Worm (Caenorhabditis elegans) whole organism, early embryonic: ENCODE data around the gene ZK938.12.
"Not testable (repeated sequence)": the region's sequence is repeated elsewhere in the genome, so short reads cannot be mapped to it uniquely, and the experiment has no call there.

Experiments used
- B0310.2 ChIP-seq: sonication (generic microtip); optimal IDR thresholded peaks from 2 replicates; lab custom pipeline; 2016; ENCODE audit warnings: mild to moderate bottlenecking, missing genetic modification characterization, missing compliant biosample characterization
- F13C5.2 ChIP-seq: sonication (generic microtip); optimal IDR thresholded peaks from 2 replicates; lab custom pipeline; 2017; ENCODE audit warnings: mild to moderate bottlenecking, missing genetic modification characterization, inconsistent platforms, missing compliant biosample characterization
- aly-1 ChIP-seq: sonication (generic microtip); optimal IDR thresholded peaks from 2 replicates; lab custom pipeline; 2016; ENCODE audit warnings: missing genetic modification characterization, missing compliant biosample characterization
- ama-1 ChIP-seq: fragments of 150-350 bp; optimal IDR thresholded peaks from 2 replicates; lab custom pipeline; 2014
- ceh-13 ChIP-seq: fragments of 200-800 bp; sonication (Bioruptor generic); optimal IDR thresholded peaks from 2 replicates; lab custom pipeline; 2018; ENCODE audit warnings: mild to moderate bottlenecking, missing genetic modification characterization, missing compliant biosample characterization
- ceh-36 ChIP-seq: sonication (generic microtip); optimal IDR thresholded peaks from 2 replicates; lab custom pipeline; 2016; ENCODE audit warnings: missing genetic modification characterization, inconsistent platforms, missing compliant biosample characterization
- ets-7 ChIP-seq: sonication (generic microtip); optimal IDR thresholded peaks from 2 replicates; lab custom pipeline; 2016; ENCODE audit warnings: missing genotype, missing genetic modification characterization, missing compliant biosample characterization
- flt-1 ChIP-seq: fragments of 200-800 bp; sonication (Bioruptor generic); IDR thresholded peaks from 2 replicates; pipeline ENCODE4 v1.3.6; 2022; ENCODE audit warnings: missing genetic modification characterization, missing compliant biosample characterization
- hmbx-1 ChIP-seq: sonication (generic microtip); optimal IDR thresholded peaks from 2 replicates; lab custom pipeline; 2016; ENCODE audit warnings: mild to moderate bottlenecking, missing genetic modification characterization, missing compliant biosample characterization
- hmg-4 ChIP-seq: fragments of 200-800 bp; sonication (Bioruptor generic); optimal IDR thresholded peaks from 2 replicates; lab custom pipeline; 2018; ENCODE audit warnings: mild to moderate bottlenecking, missing genetic modification characterization, missing compliant biosample characterization
- hnd-1 ChIP-seq: sonication (generic microtip); optimal IDR thresholded peaks from 2 replicates; lab custom pipeline; 2016; ENCODE audit warnings: missing genetic modification characterization, missing compliant biosample characterization
- pes-1 ChIP-seq: fragments of 200-800 bp; sonication (Bioruptor generic); IDR thresholded peaks from 2 replicates; pipeline ENCODE4 v1.3.6; 2022; ENCODE audit warnings: missing genetic modification reagents, missing genetic modification characterization, missing compliant biosample characterization
- scrt-1 ChIP-seq: fragments of 200-800 bp; sonication (Bioruptor generic); IDR thresholded peaks from 2 replicates; pipeline ENCODE4 v1.3.6; 2022; ENCODE audit warnings: missing genetic modification characterization, missing compliant biosample characterization
- sea-1 ChIP-seq: fragments of 200-800 bp; sonication (Bioruptor generic); conservative IDR thresholded peaks from 2 replicates; pipeline ENCODE4 v1.3.6; 2022; ENCODE audit warnings: missing genetic modification characterization, missing compliant biosample characterization
- tbx-11 ChIP-seq: fragments of 200-800 bp; sonication (Bioruptor generic); IDR thresholded peaks from 2 replicates; pipeline ENCODE4 v1.3.6; 2022; ENCODE audit warnings: missing genetic modification characterization, missing compliant biosample characterization
- tbx-37 ChIP-seq: fragments of 200-800 bp; sonication (Bioruptor generic); conservative IDR thresholded peaks from 2 replicates; pipeline ENCODE4 v1.3.6; 2022; ENCODE audit warnings: missing genetic modification reagents, missing genetic modification characterization, missing compliant biosample characterization
- tra-4 ChIP-seq: sonication (generic microtip); optimal IDR thresholded peaks from 2 replicates; lab custom pipeline; 2017; ENCODE audit warnings: missing genetic modification characterization, missing compliant biosample characterization

ZK938.12 gene

DNA sequence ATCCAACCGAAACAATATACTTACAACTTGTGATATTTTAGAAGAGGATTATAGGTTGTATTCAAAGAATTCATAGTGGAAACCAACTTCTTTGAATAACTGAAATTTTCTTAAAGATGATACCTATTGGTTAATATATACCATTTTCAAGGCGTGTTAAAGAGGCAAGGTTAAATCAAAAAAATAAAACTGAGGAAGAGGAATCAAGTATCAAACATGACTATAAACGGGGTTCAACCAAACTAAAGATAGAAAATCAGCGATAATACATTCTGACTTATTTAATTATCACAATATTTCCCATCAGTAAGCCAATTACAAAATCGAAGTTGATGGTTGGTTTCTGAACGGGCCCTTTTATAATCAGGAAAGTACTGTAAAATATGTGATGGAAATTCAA, 30.3 kb downstream of the ZK938.12 start, which contains the start of gene chil-3:
TSS of gene chil-3 (minus strand) at position 101 of the 400 bp plus-strand sequence.
- TF ChIP-seq tra-4 (tag; lab: Kevin White, UChicago) (no peak), scrt-1 (no peak), flt-1 (GFP tag; lab: Robert Waterston, UW) (no peak), tbx-11 (GFP tag; lab: Robert Waterston, UW) (no peak), hmbx-1 (tag; lab: Kevin White, UChicago) (no peak), aly-1 (tag; lab: Kevin White, UChicago) (no peak), ceh-13 (no peak), hmg-4 (GFP tag; lab: Kevin White, UChicago) (no peak), pes-1 (GFP tag; lab: Robert Waterston, UW) (no peak), tbx-37 (no peak), ama-1 (no peak), F13C5.2 (tag; lab: Kevin White, UChicago) (no peak), sea-1 (GFP tag; lab: Robert Waterston, UW) (no peak)

DNA sequence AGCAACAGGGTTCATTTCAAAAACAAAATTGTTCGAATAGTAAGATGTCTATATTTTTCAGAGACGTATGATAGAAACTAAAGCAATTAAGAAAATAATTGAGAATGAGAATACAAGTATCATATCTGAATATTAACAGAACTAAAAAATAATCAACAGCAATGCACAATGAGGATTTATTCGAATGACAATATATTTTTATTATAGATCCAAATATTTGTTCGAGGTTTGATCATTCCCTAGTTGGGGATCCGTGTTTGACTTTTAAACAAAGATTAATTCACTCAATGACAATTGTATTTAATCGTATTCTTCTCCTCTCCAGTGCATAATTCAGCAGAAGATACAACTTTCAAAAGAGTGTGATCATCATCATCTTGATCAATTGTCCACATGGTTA, 31.0 kb downstream of the ZK938.12 start, which contains the start of gene C08H9.18:
TSS of gene C08H9.18 (minus strand) at position 101 of the 400 bp plus-strand sequence.
- TF ChIP-seq ceh-13 (no peak), hmbx-1 (tag; lab: Kevin White, UChicago) (no peak), aly-1 (tag; lab: Kevin White, UChicago) (no peak), flt-1 (GFP tag; lab: Robert Waterston, UW) (no peak), tbx-37 (no peak), sea-1 (GFP tag; lab: Robert Waterston, UW) (no peak), B0310.2 (tag; lab: Kevin White, UChicago) (no peak), hmg-4 (GFP tag; lab: Kevin White, UChicago) (no peak), tbx-11 (GFP tag; lab: Robert Waterston, UW) (no peak), tra-4 (tag; lab: Kevin White, UChicago) (no peak), F13C5.2 (tag; lab: Kevin White, UChicago) (no peak), scrt-1 (no peak), pes-1 (GFP tag; lab: Robert Waterston, UW) (no peak), ama-1 (no peak), ceh-36 (no peak)

DNA sequence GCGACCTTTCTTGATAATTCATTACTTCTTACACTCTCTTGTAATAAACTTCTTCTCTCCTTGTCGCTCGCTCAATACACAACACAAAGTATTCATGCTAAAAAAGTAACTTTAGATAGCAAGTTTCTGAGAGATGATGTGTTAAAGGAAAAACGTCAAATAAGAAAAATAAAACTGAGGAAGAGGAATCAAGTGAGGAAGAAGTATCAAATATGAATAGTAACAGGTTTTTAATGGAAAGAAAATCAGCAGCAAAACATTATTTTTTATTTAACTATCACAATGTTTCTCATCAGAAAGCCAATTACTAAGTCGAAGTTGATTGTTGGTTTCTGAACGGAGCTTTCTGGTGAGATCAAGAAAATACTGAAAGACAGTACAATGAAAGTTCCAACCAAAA, 35.2 kb downstream of the ZK938.12 start, which contains the start of gene chil-1:
TSS of gene chil-1 (minus strand) at position 101 of the 400 bp plus-strand sequence.
- not testable (repeated sequence) for TF ChIP-seq ama-1; ceh-36; flt-1 (GFP tag; lab: Robert Waterston, UW)

DNA sequence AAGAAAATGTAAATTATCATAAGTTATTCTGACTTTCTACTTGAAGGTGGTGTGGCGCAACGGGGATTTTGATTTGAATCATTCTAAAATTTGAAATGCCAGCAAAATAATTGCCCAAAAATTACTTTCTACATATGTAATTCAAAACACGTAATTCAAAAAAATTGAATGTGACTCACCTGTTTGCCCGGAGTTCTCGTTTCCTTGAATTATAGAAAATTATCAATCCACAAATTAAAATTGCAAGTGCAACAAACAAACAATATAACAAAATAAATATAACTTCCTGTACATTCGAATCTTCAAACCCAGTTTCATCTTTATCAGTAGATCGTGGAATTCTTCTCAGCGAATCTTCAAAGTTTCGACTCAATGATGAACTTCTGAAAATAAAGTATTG, 37.1 kb downstream of the ZK938.12 start:
- TF ChIP-seq ama-1, result no peak
- no peak for TF ChIP-seq ets-7 (tag; lab: Kevin White, UChicago)
- TF ChIP-seq ceh-13, result no peak
- no peak for TF ChIP-seq F13C5.2 (tag; lab: Kevin White, UChicago)
- no peak for TF ChIP-seq sea-1 (GFP tag; lab: Robert Waterston, UW)
- TF ChIP-seq hmg-4 (GFP tag; lab: Kevin White, UChicago), result no peak
- no peak for TF ChIP-seq hmbx-1 (tag; lab: Kevin White, UChicago)
- no peak for TF ChIP-seq hnd-1
- no peak for TF ChIP-seq scrt-1
- TF ChIP-seq aly-1 (tag; lab: Kevin White, UChicago), result no peak
- no peak for TF ChIP-seq tbx-37
- no peak for TF ChIP-seq ceh-36
- no peak for TF ChIP-seq tra-4 (tag; lab: Kevin White, UChicago)
- no peak for TF ChIP-seq flt-1 (GFP tag; lab: Robert Waterston, UW)
- no peak for TF ChIP-seq tbx-11 (GFP tag; lab: Robert Waterston, UW)
- no peak for TF ChIP-seq pes-1 (GFP tag; lab: Robert Waterston, UW)
- no peak for TF ChIP-seq B0310.2 (tag; lab: Kevin White, UChicago)

DNA sequence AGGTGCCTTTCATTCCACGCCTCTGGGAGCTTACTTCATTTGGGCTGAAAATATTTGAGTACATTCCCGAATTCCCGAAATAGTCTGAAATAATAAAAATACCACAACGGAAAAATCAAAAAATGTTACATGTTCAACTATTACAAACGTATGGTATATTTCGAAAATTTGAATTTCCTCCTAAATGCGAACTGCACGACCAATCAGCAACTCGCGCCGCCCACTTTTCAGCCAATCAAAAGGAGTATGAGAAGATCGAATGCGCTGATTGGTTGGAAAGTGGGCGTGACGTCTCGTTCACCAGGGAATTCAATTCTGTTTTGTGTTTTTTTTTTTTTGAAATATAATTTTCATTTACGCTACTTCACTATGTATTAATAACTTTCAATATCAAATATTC, 37.6 kb downstream of the ZK938.12 start, which contains the start of gene old-1:
TSS of gene old-1 (minus strand) at position 50 of the 400 bp plus-strand sequence.
- no peak for TF ChIP-seq pes-1 (GFP tag; lab: Robert Waterston, UW)
- no peak for TF ChIP-seq hmbx-1 (tag; lab: Kevin White, UChicago)
- TF ChIP-seq F13C5.2 (tag; lab: Kevin White, UChicago), result no peak
- no peak for TF ChIP-seq tra-4 (tag; lab: Kevin White, UChicago)
- no peak for TF ChIP-seq aly-1 (tag; lab: Kevin White, UChicago)
- TF ChIP-seq tbx-37, result no peak
- no peak for TF ChIP-seq ets-7 (tag; lab: Kevin White, UChicago)
- TF ChIP-seq hmg-4 (GFP tag; lab: Kevin White, UChicago), result no peak
- no peak for TF ChIP-seq ceh-13
- no peak for TF ChIP-seq tbx-11 (GFP tag; lab: Robert Waterston, UW)
- no peak for TF ChIP-seq flt-1 (GFP tag; lab: Robert Waterston, UW)
- no peak for TF ChIP-seq sea-1 (GFP tag; lab: Robert Waterston, UW)
- TF ChIP-seq B0310.2 (tag; lab: Kevin White, UChicago), result no peak
- no peak for TF ChIP-seq scrt-1

DNA sequence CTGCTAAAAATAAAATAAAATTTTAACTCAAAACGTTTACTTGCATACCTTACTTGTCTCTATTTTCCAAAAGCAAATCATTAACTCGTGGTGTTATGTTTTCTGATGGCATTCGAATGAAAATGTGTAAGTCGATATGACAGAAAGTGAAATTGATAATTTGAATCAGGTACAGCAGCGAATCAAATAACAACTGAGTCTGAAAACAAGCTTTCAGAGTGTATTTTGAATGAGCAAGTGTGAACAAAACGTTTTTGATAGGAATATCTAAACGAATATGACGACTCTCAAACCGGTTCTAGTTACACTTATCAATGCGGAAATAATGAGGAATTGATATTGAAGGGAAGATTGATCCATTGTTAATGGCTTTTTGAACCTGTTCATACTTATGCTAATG, 39.9 kb downstream of the ZK938.12 start, which contains the start of gene chil-7:
TSS of gene chil-7 (minus strand) at position 112 of the 400 bp plus-strand sequence.
- no peak for TF ChIP-seq ceh-13
- TF ChIP-seq aly-1 (tag; lab: Kevin White, UChicago), result no peak
- no peak for TF ChIP-seq F13C5.2 (tag; lab: Kevin White, UChicago)
- no peak for TF ChIP-seq sea-1 (GFP tag; lab: Robert Waterston, UW)
- TF ChIP-seq hmg-4 (GFP tag; lab: Kevin White, UChicago), result no peak
- TF ChIP-seq pes-1 (GFP tag; lab: Robert Waterston, UW), result no peak
- no peak for TF ChIP-seq ceh-36
- no peak for TF ChIP-seq hmbx-1 (tag; lab: Kevin White, UChicago)
- TF ChIP-seq tbx-37, result no peak
- TF ChIP-seq tra-4 (tag; lab: Kevin White, UChicago), result no peak
- TF ChIP-seq hnd-1, result no peak
- no peak for TF ChIP-seq ets-7 (tag; lab: Kevin White, UChicago)
- TF ChIP-seq tbx-11 (GFP tag; lab: Robert Waterston, UW), result no peak
- TF ChIP-seq ama-1, result no peak
- TF ChIP-seq B0310.2 (tag; lab: Kevin White, UChicago), result no peak
- no peak for TF ChIP-seq scrt-1

DNA sequence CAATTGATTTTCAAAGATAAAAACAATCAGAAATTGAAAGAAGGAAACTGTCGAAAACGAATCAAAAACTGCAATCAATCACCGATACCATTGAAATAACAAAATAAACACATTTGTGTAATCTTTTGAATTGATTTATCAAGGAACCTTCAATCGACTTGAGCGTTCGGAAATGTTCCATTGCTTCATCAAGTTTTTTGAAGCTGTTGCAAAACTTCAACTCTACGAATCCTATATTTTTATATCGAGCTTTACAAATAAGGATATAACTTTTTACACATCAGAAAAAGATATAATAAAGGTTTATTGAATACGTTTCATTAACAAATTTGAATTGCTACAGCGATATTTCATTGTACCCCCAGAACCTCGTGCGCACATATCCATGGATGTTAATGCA, 41.8 kb downstream of the ZK938.12 start, which contains the start of gene chil-8:
TSS of gene chil-8 (minus strand) at position 101 of the 400 bp plus-strand sequence.
- TF ChIP-seq pes-1 (GFP tag; lab: Robert Waterston, UW), result no peak
- no peak for TF ChIP-seq tbx-11 (GFP tag; lab: Robert Waterston, UW)
- no peak for TF ChIP-seq B0310.2 (tag; lab: Kevin White, UChicago)
- TF ChIP-seq sea-1 (GFP tag; lab: Robert Waterston, UW), result no peak
- TF ChIP-seq hnd-1, result no peak
- TF ChIP-seq flt-1 (GFP tag; lab: Robert Waterston, UW), result no peak
- TF ChIP-seq hmbx-1 (tag; lab: Kevin White, UChicago), result no peak
- no peak for TF ChIP-seq aly-1 (tag; lab: Kevin White, UChicago)
- TF ChIP-seq hmg-4 (GFP tag; lab: Kevin White, UChicago), result no peak
- TF ChIP-seq ceh-13, result no peak
- no peak for TF ChIP-seq F13C5.2 (tag; lab: Kevin White, UChicago)
- TF ChIP-seq tbx-37, result no peak
- TF ChIP-seq ets-7 (tag; lab: Kevin White, UChicago), result no peak
- no peak for TF ChIP-seq scrt-1
- no peak for TF ChIP-seq ama-1
- no peak for TF ChIP-seq ceh-36
- no peak for TF ChIP-seq tra-4 (tag; lab: Kevin White, UChicago)
